Worm (Caenorhabditis elegans): Measurements from ENCODE around the gene F54F7.9.

F54F7.9 gene

ce11 chrX:11848618-11849017 is at the start of gene F54F7.9:
F54F7.9 (minus strand) TSS chrX:11848718.
- TF ChIP-seq nhr-77 (tag; optimal IDR thresholded peaks at IDR 0.05) (no peak), skn-1 (tag; optimal IDR thresholded peaks at IDR 0.05) (no peak), nhr-12 (tag; optimal IDR thresholded peaks at IDR 0.05) (no peak), aly-2 (tag; optimal IDR thresholded peaks at IDR 0.05) (no peak), sea-2 (GFP tag; optimal IDR thresholded peaks at IDR 0.05) (no peak), nhr-23 (tag; optimal IDR thresholded peaks at IDR 0.05) (no peak)

ce11 chrX:11898040-11898439 is 49.5 kb upstream of the F54F7.9 start, which contains the start of gene Y62H9A.9:
Y62H9A.9 (minus strand) TSS chrX:11898140.
- TF ChIP-seq ceh-28 (tag; optimal IDR thresholded peaks at IDR 0.05) (no peak), ceh-82 (tag; optimal IDR thresholded peaks at IDR 0.05) (no peak), jun-1 (tag; optimal IDR thresholded peaks at IDR 0.05) (no peak), mdl-1 (tag; optimal IDR thresholded peaks at IDR 0.05) (no peak), lsy-12 (tag; optimal IDR thresholded peaks at IDR 0.05) (no peak), unc-39 (tag; optimal IDR thresholded peaks at IDR 0.05) (no peak), nhr-77 (tag; optimal IDR thresholded peaks at IDR 0.05) (no peak), lin-15B (tag; optimal IDR thresholded peaks at IDR 0.05) (no peak), sea-2 (GFP tag; optimal IDR thresholded peaks at IDR 0.05) (no peak), snpc-4 (tag; optimal IDR thresholded peaks at IDR 0.05) (no peak), lin-39 (tag; optimal IDR thresholded peaks at IDR 0.05) (no peak), daf-12 (tag; optimal IDR thresholded peaks at IDR 0.05) (no peak), ZK546.5 (tag; optimal IDR thresholded peaks at IDR 0.05) (no peak), hmg-11 (tag; optimal IDR thresholded peaks at IDR 0.05) (no peak), nhr-23 (tag; optimal IDR thresholded peaks at IDR 0.05) (no peak), elt-3 (tag; optimal IDR thresholded peaks at IDR 0.05) (no peak), ztf-4 (tag; optimal IDR thresholded peaks at IDR 0.05) (no peak), zag-1 (tag; optimal IDR thresholded peaks at IDR 0.05) (no peak), nhr-76 (tag; optimal IDR thresholded peaks at IDR 0.05) (no peak), nhr-25 (tag; optimal IDR thresholded peaks at IDR 0.05) (no peak)

ce11 chrX:11896708-11897107 is 48.2 kb upstream of the F54F7.9 start:
- TF ChIP-seq lin-15B (tag; optimal IDR thresholded peaks at IDR 0.05) (no peak), nhr-23 (tag; optimal IDR thresholded peaks at IDR 0.05) (no peak), hmg-11 (tag; optimal IDR thresholded peaks at IDR 0.05) (no peak), ztf-11 (tag; optimal IDR thresholded peaks at IDR 0.05) (no peak), mdl-1 (tag; optimal IDR thresholded peaks at IDR 0.05) (no peak), ZK546.5 (tag; optimal IDR thresholded peaks at IDR 0.05) (no peak), nhr-25 (tag; optimal IDR thresholded peaks at IDR 0.05) (no peak), zag-1 (tag; optimal IDR thresholded peaks at IDR 0.05) (no peak)

- no peak for TF ChIP-seq pha-4 (tag; optimal IDR thresholded peaks at IDR 0.05)
- no peak for TF ChIP-seq nhr-76 (tag; optimal IDR thresholded peaks at IDR 0.05)
- TF ChIP-seq nhr-12 (tag; optimal IDR thresholded peaks at IDR 0.05): no peak
- TF ChIP-seq lin-15B (tag; optimal IDR thresholded peaks at IDR 0.05): no peak
- no peak for TF ChIP-seq R02D3.7 (tag; optimal IDR thresholded peaks at IDR 0.05)
- no peak for TF ChIP-seq nhr-237 (tag; optimal IDR thresholded peaks at IDR 0.05)
- no peak for TF ChIP-seq nhr-43 (tag; optimal IDR thresholded peaks at IDR 0.05; ENCODE audit: poor library complexity, severe bottlenecking)
- no peak for TF ChIP-seq ceh-82 (tag; optimal IDR thresholded peaks at IDR 0.05)
- TF ChIP-seq nhr-11 (tag; optimal IDR thresholded peaks at IDR 0.05): no peak
- TF ChIP-seq unc-62 (GFP tag; optimal IDR thresholded peaks at IDR 0.05): no peak
- TF ChIP-seq ama-1 (optimal IDR thresholded peaks at IDR 0.05): no peak
- TF ChIP-seq nfya-1 (tag; optimal IDR thresholded peaks at IDR 0.05; ENCODE audit: insufficient read depth): no peak
Observed at ce11 chrX:11892328-11892727, 43.8 kb upstream of the F54F7.9 start, which contains the start of gene Y62H9A.8. Y62H9A.8 (minus strand) TSS chrX:11892428.

ce11 chrX:11885577-11885976 is 37.1 kb upstream of the F54F7.9 start, which contains the start of gene Y62H9A.7:
Y62H9A.7 (minus strand) TSS chrX:11885677.
- TF ChIP-seq fos-1 (tag; optimal IDR thresholded peaks at IDR 0.05): no peak
- no peak for TF ChIP-seq tbx-2 (tag; optimal IDR thresholded peaks at IDR 0.05)
- no peak for TF ChIP-seq pqm-1 (tag; optimal IDR thresholded peaks at IDR 0.05)
